Fruit fly (Drosophila melanogaster) S2 (cell line): Measurements from ENCODE around the gene CG2076.

Experiments used
- CG8478 ChIP-seq: fragments of >200 bp; optimal IDR thresholded peaks from 2 replicates; lab custom pipeline; 2018
- CTCF ChIP-seq, 2 experiments: fragments of >200 bp; optimal IDR thresholded peaks; 2 replicates each; lab custom pipeline; 2018

- TF ChIP-seq CG8478 (lab: Kevin White, UChicago), result no peak
- TF ChIP-seq CTCF (optimal IDR thresholded peaks at IDR 0.05; lab: Kevin White, UChicago), result no peak
Observed at dm6 chrX:11044456-11044855, 45.6 kb upstream of the CG2076 start, which contains the start of gene SmydA-4.
